Fruit fly (Drosophila melanogaster) whole organism, wandering third instar larva: ENCODE results near the gene CG1695.

Source experiments
- Abd-B ChIP-seq: fragments of >200 bp; optimal IDR thresholded peaks from 2 replicates; lab custom pipeline; 2017; ENCODE audit warnings: missing biosample characterization, missing genetic modification characterization
- CG32264 ChIP-seq: fragments of 200-800 bp; sonication (Bioruptor generic); optimal IDR thresholded peaks from 2 replicates; lab custom pipeline; 2016; ENCODE audit warnings: missing biosample characterization, missing genetic modification characterization
- CG9705 ChIP-seq: fragments of 200-800 bp; sonication (Bioruptor generic); optimal IDR thresholded peaks from 2 replicates; lab custom pipeline; 2018; ENCODE audit warnings: missing biosample characterization, mild to moderate bottlenecking, missing genetic modification characterization
- Dfd ChIP-seq: fragments of >200 bp; optimal IDR thresholded peaks from 2 replicates; lab custom pipeline; 2017; ENCODE audit warnings: missing biosample characterization, missing genetic modification characterization
- Dif ChIP-seq: fragments of 200-275, 200-300 bp; sonication (Bioruptor generic); optimal IDR thresholded peaks from 2 replicates; lab custom pipeline; 2018; ENCODE audit warnings: missing biosample characterization, missing genetic modification characterization; ENCODE audit not compliant: partially characterized antibody
- GATAd ChIP-seq: sonication (Bioruptor generic); optimal IDR thresholded peaks from 2 replicates; lab custom pipeline; 2016; ENCODE audit warnings: missing biosample characterization, missing genetic modification characterization
- HLH106 ChIP-seq: fragments of 200-800 bp; optimal IDR thresholded peaks from 3 replicates; lab custom pipeline; 2019; ENCODE audit warnings: missing biosample characterization, mild to moderate bottlenecking, missing genetic modification characterization, moderate library complexity
- Hnf4 ChIP-seq: fragments of 200-800 bp; sonication (Bioruptor generic); optimal IDR thresholded peaks from 2 replicates; lab custom pipeline; 2016; ENCODE audit warnings: missing biosample characterization, mild to moderate bottlenecking, missing genetic modification characterization
- Jra ChIP-seq: sonication (Bioruptor generic); optimal IDR thresholded peaks from 2 replicates; lab custom pipeline; 2016; ENCODE audit warnings: missing biosample characterization, missing genetic modification characterization
- Mio ChIP-seq: sonication (Bioruptor generic); optimal IDR thresholded peaks from 2 replicates; lab custom pipeline; 2016; ENCODE audit warnings: missing biosample characterization, missing genetic modification characterization
- Myc ChIP-seq: fragments of >200 bp; optimal IDR thresholded peaks from 2 replicates; lab custom pipeline; 2017
- N ChIP-seq: fragments of >200 bp; optimal IDR thresholded peaks from 2 replicates; lab custom pipeline; 2018; ENCODE audit warnings: missing biosample characterization, missing external identifiers, missing genetic modification characterization
- OdsH ChIP-seq: fragments of 200-800 bp; sonication (Bioruptor generic); optimal IDR thresholded peaks from 2 replicates; lab custom pipeline; 2016; ENCODE audit warnings: missing biosample characterization, mild to moderate bottlenecking, missing genetic modification characterization
- Rel ChIP-seq, 2 experiments: fragments of 200-800 bp; sonication (Bioruptor generic) in 1 of 2; optimal IDR thresholded peaks; 2 replicates in 1 of 2; 3 replicates in 1 of 2; lab custom pipeline; 2016 to 2019; ENCODE audit warnings: mild to moderate bottlenecking in 2 of 2, missing biosample characterization in 2 of 2, missing genetic modification characterization in 2 of 2, moderate library complexity in 1 of 2
- Sp1 ChIP-seq: fragments of 200-800 bp; sonication (Bioruptor generic); optimal IDR thresholded peaks from 3 replicates; lab custom pipeline; 2019; ENCODE audit warnings: missing biosample characterization, mild to moderate bottlenecking, missing genetic modification characterization, moderate library complexity
- br ChIP-seq: fragments of 200-800 bp; sonication (Bioruptor generic); optimal IDR thresholded peaks from 2 replicates; lab custom pipeline; 2016; ENCODE audit warnings: missing biosample characterization, missing genetic modification characterization
- brk ChIP-seq: fragments of 200-800 bp; sonication (Bioruptor generic); optimal IDR thresholded peaks from 2 replicates; lab custom pipeline; 2016; ENCODE audit warnings: missing biosample characterization, mild to moderate bottlenecking, missing genetic modification characterization
- dmrt93B ChIP-seq: fragments of 200-800 bp; sonication (Bioruptor generic); optimal IDR thresholded peaks from 2 replicates; lab custom pipeline; 2018; ENCODE audit warnings: missing biosample characterization, mild to moderate bottlenecking, missing genetic modification characterization
- ey ChIP-seq: fragments of 200-800 bp; sonication (Bioruptor generic); optimal IDR thresholded peaks from 2 replicates; lab custom pipeline; 2016; ENCODE audit warnings: missing biosample characterization, missing genetic modification characterization
- foxo ChIP-seq, 2 experiments: fragments of 200-800 bp; sonication (Bioruptor generic); optimal IDR thresholded peaks; 2 replicates in 1 of 2; 3 replicates in 1 of 2; lab custom pipeline; 2016 to 2017; ENCODE audit warnings: missing biosample characterization in 2 of 2, missing genetic modification characterization in 2 of 2
- fru ChIP-seq: fragments of 200-800 bp; sonication (Bioruptor generic); optimal IDR thresholded peaks from 3 replicates; lab custom pipeline; 2016; ENCODE audit warnings: missing biosample characterization, mild to moderate bottlenecking, missing genetic modification characterization
- h ChIP-seq: fragments of 200-800 bp; sonication (Bioruptor generic); optimal IDR thresholded peaks from 3 replicates; lab custom pipeline; 2016; ENCODE audit warnings: missing biosample characterization, mild to moderate bottlenecking, missing genetic modification characterization
- jim ChIP-seq: fragments of 175-275, 200-325 bp; sonication (Bioruptor generic); optimal IDR thresholded peaks from 2 replicates; lab custom pipeline; 2016; ENCODE audit warnings: missing biosample characterization, mild to moderate bottlenecking, missing genetic modification characterization
- pan ChIP-seq: fragments of >200 bp; optimal IDR thresholded peaks from 2 replicates; lab custom pipeline; 2017
- psq ChIP-seq: fragments of 200-800 bp; sonication (Bioruptor generic); optimal IDR thresholded peaks from 3 replicates; lab custom pipeline; 2017; ENCODE audit warnings: missing biosample characterization, mild to moderate bottlenecking, missing genetic modification characterization, moderate library complexity
- rgr ChIP-seq: fragments of 200-800 bp; sonication (Bioruptor generic); optimal IDR thresholded peaks from 3 replicates; lab custom pipeline; 2016; ENCODE audit warnings: missing biosample characterization, mild to moderate bottlenecking, missing genetic modification characterization
- sage ChIP-seq: fragments of 200-800 bp; sonication (Bioruptor generic); optimal IDR thresholded peaks from 2 replicates; lab custom pipeline; 2016; ENCODE audit warnings: missing biosample characterization, mild to moderate bottlenecking, missing genetic modification characterization
- sv ChIP-seq: fragments of 200-800 bp; sonication (Bioruptor generic); optimal IDR thresholded peaks from 3 replicates; lab custom pipeline; 2016; ENCODE audit warnings: missing biosample characterization, missing genetic modification characterization
- tai ChIP-seq: sonication (Bioruptor generic); optimal IDR thresholded peaks from 2 replicates; lab custom pipeline; 2016; ENCODE audit warnings: missing biosample characterization, missing genetic modification characterization
- usp ChIP-seq: fragments of >200 bp; optimal IDR thresholded peaks from 2 replicates; lab custom pipeline; 2017; ENCODE audit warnings: missing biosample characterization, missing genetic modification characterization
- woc ChIP-seq: sonication (Bioruptor generic); optimal IDR thresholded peaks from 2 replicates; lab custom pipeline; 2016; ENCODE audit warnings: missing biosample characterization, mild to moderate bottlenecking, missing genetic modification characterization

Gene CG1695

dm6 chrX:20485880-20486279, 52.1 kb downstream of the CG1695 start, which contains the start of gene CG15461:
TSS of gene CG15461 (plus strand) at chrX:20486180.
- no peak for TF ChIP-seq dmrt93B (GFP tag; lab: Kevin White, UChicago)
- TF ChIP-seq pan: no peak
- TF ChIP-seq Rel (GFP tag; optimal IDR thresholded peaks at IDR 0.05; lab: Kevin White, UChicago): no peak
- no peak for TF ChIP-seq Rel (tag; optimal IDR thresholded peaks at IDR 0.05; lab: Kevin White, UChicago)
- TF ChIP-seq br (GFP tag; lab: Kevin White, UChicago): no peak

dm6 chrX:20488701-20489122, 55.0 kb downstream of the CG1695 start:
- TF ChIP-seq dmrt93B (GFP tag; lab: Kevin White, UChicago): peak; percentile 60
- TF ChIP-seq foxo (GFP tag; optimal IDR thresholded peaks at IDR 0.05; lab: Kevin White, UChicago): peak in 1 of 2 experiments; percentile 55
- peak; percentile 55 for TF ChIP-seq Sp1 (GFP tag; lab: Kevin White, UChicago)
- TF ChIP-seq OdsH (GFP tag; lab: Kevin White, UChicago): peak; percentile 45
- peak; percentile 48 for TF ChIP-seq rgr (GFP tag; lab: Kevin White, UChicago)
- peak; percentile 19 for TF ChIP-seq Hnf4 (GFP tag; lab: Kevin White, UChicago)
- peak; percentile 33 for TF ChIP-seq psq (GFP tag; lab: Kevin White, UChicago)
- TF ChIP-seq h: peak; percentile 64
- TF ChIP-seq brk (GFP tag; lab: Kevin White, UChicago): no peak
- no peak for TF ChIP-seq CG32264 (GFP tag; lab: Kevin White, UChicago)
- peak; percentile 54 for TF ChIP-seq woc (GFP tag; lab: Kevin White, UChicago)
- peak; percentile 70 for TF ChIP-seq fru (GFP tag; lab: Kevin White, UChicago)
- TF ChIP-seq HLH106: peak; percentile 47
- no peak for TF ChIP-seq CG9705 (GFP tag; lab: Kevin White, UChicago)
- TF ChIP-seq Abd-B (GFP tag; lab: Kevin White, UChicago): no peak
- peak; percentile 43 for TF ChIP-seq ey
- TF ChIP-seq br (GFP tag; lab: Kevin White, UChicago): peak; percentile 32

- TF ChIP-seq jim (GFP tag; lab: Kevin White, UChicago) (no peak), psq (GFP tag; lab: Kevin White, UChicago) (peak; percentile 51)
Observed at dm6 chrX:20489382-20489994, 55.7 kb downstream of the CG1695 start.

- no peak for TF ChIP-seq fru (GFP tag; lab: Kevin White, UChicago)
- no peak for TF ChIP-seq Jra (GFP tag; lab: Kevin White, UChicago)
- no peak for TF ChIP-seq ey
Observed at dm6 chrX:20489995-20490393, 56.2 kb downstream of the CG1695 start.

dm6 chrX:20490883-20491282, 57.1 kb downstream of the CG1695 start:
- peak; percentile 41 for TF ChIP-seq psq (GFP tag; lab: Kevin White, UChicago)
- no peak for TF ChIP-seq ey

- TF ChIP-seq N (GFP tag; lab: Kevin White, UChicago) (no peak), Mio (GFP tag; lab: Kevin White, UChicago) (no peak), Rel (GFP tag; optimal IDR thresholded peaks at IDR 0.05; lab: Kevin White, UChicago) (no peak), Rel (tag; optimal IDR thresholded peaks at IDR 0.05; lab: Kevin White, UChicago) (no peak), CG32264 (GFP tag; lab: Kevin White, UChicago) (no peak), brk (GFP tag; lab: Kevin White, UChicago) (no peak), Dif (GFP tag; lab: Kevin White, UChicago) (no peak)
Observed at dm6 chrX:20492672-20493071, 58.9 kb downstream of the CG1695 start.

dm6 chrX:20495117-20495516, 61.4 kb downstream of the CG1695 start:
- TF ChIP-seq Myc (lab: Kevin White, UChicago) (no peak), br (GFP tag; lab: Kevin White, UChicago) (no peak), usp (GFP tag; lab: Kevin White, UChicago) (no peak), HLH106 (no peak), pan (no peak), jim (GFP tag; lab: Kevin White, UChicago) (no peak), Sp1 (GFP tag; lab: Kevin White, UChicago) (no peak), sv (GFP tag; lab: Kevin White, UChicago) (no peak), ey (no peak), GATAd (GFP tag; lab: Kevin White, UChicago) (no peak), CG32264 (GFP tag; lab: Kevin White, UChicago) (no peak), sage (GFP tag; lab: Kevin White, UChicago) (no peak), Dfd (GFP tag; lab: Kevin White, UChicago) (no peak), tai (GFP tag; lab: Kevin White, UChicago) (no peak), rgr (GFP tag; lab: Kevin White, UChicago) (no peak)
